Fruit fly (Drosophila melanogaster): Measurements from ENCODE around the gene CG9801.

DNA sequence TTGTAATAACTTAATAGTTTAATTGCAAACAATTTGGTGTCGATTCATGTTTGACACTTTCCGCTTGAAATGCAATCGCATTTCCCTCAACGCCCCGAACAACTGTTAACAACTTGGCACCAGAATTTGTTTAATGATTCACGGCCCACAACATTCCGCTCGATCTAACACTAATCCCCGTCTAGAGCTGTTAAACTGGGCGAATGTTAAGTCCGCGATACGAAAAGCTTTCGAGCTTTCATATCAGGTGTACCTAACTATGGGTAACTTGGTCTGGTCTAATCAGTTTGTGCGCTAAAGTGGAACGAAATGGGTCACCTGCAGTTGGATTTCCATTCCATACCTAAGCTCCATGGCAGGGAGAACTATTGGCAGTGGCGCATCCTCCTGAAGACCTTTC lies 25.7 kb upstream of the CG9801 start, which contains the start of gene CG34301:
- TF ChIP-seq pan (optimal IDR thresholded peaks at IDR 0.05) (no peak), usp (GFP tag; optimal IDR thresholded peaks at IDR 0.05) (no peak), Dll (optimal IDR thresholded peaks at IDR 0.05) (no peak), CG8478 (optimal IDR thresholded peaks at IDR 0.05) (no peak), psq (optimal IDR thresholded peaks at IDR 0.05) (no peak)

All from whole organism.